Worm (Caenorhabditis elegans): Measurements from ENCODE around the gene best-16.

DNA sequence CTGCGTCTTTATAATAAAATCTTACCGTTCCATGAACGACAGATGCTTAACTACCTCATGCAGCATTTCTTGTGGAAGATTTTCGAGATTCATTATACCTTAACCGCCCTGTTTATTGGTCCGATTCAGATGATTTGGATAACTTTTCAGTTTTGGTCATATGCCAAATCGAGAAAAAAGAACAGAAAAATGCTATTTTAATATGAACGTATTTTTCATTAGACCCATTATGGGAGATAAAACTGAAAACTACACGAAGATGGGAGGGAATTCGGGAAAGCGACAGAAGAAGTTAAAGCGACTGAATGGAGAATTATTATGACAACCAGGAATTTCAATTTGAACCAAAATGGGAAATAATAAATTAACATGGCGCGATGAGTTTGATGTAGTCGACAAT is 31.4 kb upstream of the best-16 start, which contains the start of gene R13A1.10:
- TF ChIP-seq peb-1 (tag; optimal IDR thresholded peaks at IDR 0.05): no peak
- TF ChIP-seq nhr-10 (tag; optimal IDR thresholded peaks at IDR 0.05): no peak
- TF ChIP-seq crh-2 (tag; optimal IDR thresholded peaks at IDR 0.05): no peak
- TF ChIP-seq fos-1 (tag; optimal IDR thresholded peaks at IDR 0.05): no peak
- no peak for TF ChIP-seq lin-39 (tag; optimal IDR thresholded peaks at IDR 0.05)
- no peak for TF ChIP-seq lsy-2 (tag; optimal IDR thresholded peaks at IDR 0.05)
